Fruit fly (Drosophila melanogaster) whole organism, embryonic: ENCODE results near the gene CG42759.
A peak's percentile ranks its signal among the peaks of the same experiment; 100 is the strongest.

Experiments used
- C15 ChIP-seq: fragments of 200-800 bp; sonication (Bioruptor generic); IDR thresholded peaks from 3 replicates; pipeline ENCODE4 v1.3.6; 2022; ENCODE audit warnings: missing biosample characterization, missing genetic modification characterization
- CG10209 ChIP-seq: fragments of 200-800 bp; sonication (Bioruptor generic); optimal IDR thresholded peaks from 3 replicates; lab custom pipeline; 2017; ENCODE audit warnings: missing biosample characterization, mild to moderate bottlenecking, missing genetic modification characterization, missing genetic modification reagents
- CG10431 ChIP-seq: fragments of 200-800 bp; sonication (Bioruptor generic); optimal IDR thresholded peaks from 3 replicates; lab custom pipeline; 2018; ENCODE audit warnings: missing biosample characterization, mild to moderate bottlenecking, missing genetic modification characterization
- CG14014 ChIP-seq: fragments of 200-800 bp; sonication (Bioruptor generic); IDR thresholded peaks from 2 replicates; pipeline ENCODE4 v1.3.6; 2022; ENCODE audit warnings: missing biosample characterization, missing genetic modification characterization
- CG17361 ChIP-seq: fragments of 200-800 bp; sonication (Bioruptor generic); IDR thresholded peaks from 3 replicates; pipeline ENCODE4 v1.3.6; 2022; ENCODE audit warnings: missing biosample characterization, missing genetic modification characterization
- CG17568 ChIP-seq: fragments of 200-800 bp; sonication (Bioruptor generic); optimal IDR thresholded peaks from 2 replicates; lab custom pipeline; 2018; ENCODE audit warnings: missing biosample characterization, mild to moderate bottlenecking, missing genetic modification characterization, moderate library complexity
- CG17912 ChIP-seq: fragments of 200-800 bp; sonication (Bioruptor generic); optimal IDR thresholded peaks from 2 replicates; lab custom pipeline; 2018; ENCODE audit warnings: missing biosample characterization, mild to moderate bottlenecking, missing genetic modification characterization
- CG18764 ChIP-seq: fragments of 200-800 bp; sonication (Bioruptor generic); optimal IDR thresholded peaks from 3 replicates; lab custom pipeline; 2016; ENCODE audit warnings: missing biosample characterization, missing genetic modification characterization
- CG2120 ChIP-seq: fragments of 200-800 bp; sonication (Bioruptor generic); optimal IDR thresholded peaks from 3 replicates; lab custom pipeline; 2016; ENCODE audit warnings: missing biosample characterization, missing genetic modification characterization
- CG2875 ChIP-seq: fragments of 200-800 bp; sonication (Bioruptor generic); optimal IDR thresholded peaks from 2 replicates; lab custom pipeline; 2017; ENCODE audit warnings: missing biosample characterization, mild to moderate bottlenecking, missing genetic modification characterization, missing genetic modification reagents
- CG34376 ChIP-seq: fragments of 200-800 bp; sonication (Bioruptor generic); optimal IDR thresholded peaks from 2 replicates; lab custom pipeline; 2018; ENCODE audit warnings: missing biosample characterization, mild to moderate bottlenecking, missing genetic modification characterization
- CG42726 ChIP-seq: fragments of 200-800 bp; sonication (Bioruptor generic); IDR thresholded peaks from 2 replicates; pipeline ENCODE4 v1.3.6; 2022; ENCODE audit warnings: missing biosample characterization, missing genetic modification characterization; ENCODE audit not compliant: partially characterized antibody
- CG4282 ChIP-seq: fragments of 200-800 bp; sonication (Bioruptor generic); optimal IDR thresholded peaks from 2 replicates; lab custom pipeline; 2016; ENCODE audit warnings: missing biosample characterization, missing genetic modification characterization
- CG4328 ChIP-seq: fragments of 200-800 bp; sonication (Bioruptor generic); optimal IDR thresholded peaks from 3 replicates; lab custom pipeline; 2017; ENCODE audit warnings: missing biosample characterization, missing genetic modification reagents, missing genetic modification characterization
- CG4424 ChIP-seq: fragments of 200-800 bp; sonication (Bioruptor generic); optimal IDR thresholded peaks from 3 replicates; lab custom pipeline; 2016; ENCODE audit warnings: missing biosample characterization, missing genetic modification characterization
- CG6254 ChIP-seq: fragments of 200-800 bp; sonication (Bioruptor generic); optimal IDR thresholded peaks from 3 replicates; lab custom pipeline; 2017; ENCODE audit warnings: mild to moderate bottlenecking, missing biosample characterization, missing genetic modification reagents, missing genetic modification characterization
- CG6791 ChIP-seq: fragments of 200-800 bp; sonication (Bioruptor generic); IDR thresholded peaks from 3 replicates; pipeline ENCODE4 v1.3.6; 2022; ENCODE audit warnings: missing biosample characterization, missing genetic modification characterization; ENCODE audit not compliant: partially characterized antibody
- CG7556 ChIP-seq: fragments of 200-800 bp; sonication (Bioruptor generic); optimal IDR thresholded peaks from 2 replicates; lab custom pipeline; 2017; ENCODE audit warnings: missing biosample characterization, mild to moderate bottlenecking, missing genetic modification characterization
- CoRest ChIP-seq: fragments of 200-800 bp; sonication (Bioruptor generic); optimal IDR thresholded peaks from 3 replicates; lab custom pipeline; 2018; ENCODE audit warnings: missing biosample characterization, mild to moderate bottlenecking, missing genetic modification characterization, moderate library complexity
- D19B ChIP-seq: fragments of 200-800 bp; sonication (Bioruptor generic); optimal IDR thresholded peaks from 2 replicates; lab custom pipeline; 2017; ENCODE audit warnings: missing biosample characterization, mild to moderate bottlenecking, missing genetic modification characterization
- Dad ChIP-seq: fragments of 200-800 bp; sonication (Bioruptor generic); optimal IDR thresholded peaks from 3 replicates; lab custom pipeline; 2016; ENCODE audit warnings: missing biosample characterization, missing genetic modification characterization
- Dip2 ChIP-seq: fragments of 200-800 bp; sonication (Bioruptor generic); IDR thresholded peaks from 2 replicates; pipeline ENCODE4 v1.3.6; 2022; ENCODE audit warnings: missing biosample characterization, missing genetic modification characterization
- Doc2 ChIP-seq: fragments of 200-800 bp; sonication (Bioruptor generic); IDR thresholded peaks from 2 replicates; pipeline ENCODE4 v1.3.6; 2022; ENCODE audit warnings: missing biosample characterization, missing genetic modification characterization
- Dref ChIP-seq: fragments of 200-800 bp; sonication (Bioruptor generic); IDR thresholded peaks from 2 replicates; pipeline ENCODE4 v1.3.6; 2022; ENCODE audit warnings: missing biosample characterization, missing genetic modification characterization
- Hmx ChIP-seq: fragments of 200-800 bp; sonication (Bioruptor generic); optimal IDR thresholded peaks from 2 replicates; lab custom pipeline; 2016; ENCODE audit warnings: missing biosample characterization, missing genetic modification characterization
- Hr78 ChIP-seq, 2 experiments: fragments of 200-800 bp in 1 of 2; fragments of >200 bp in 1 of 2; sonication (Bioruptor generic) in 1 of 2; optimal IDR thresholded peaks; 2 replicates each; lab custom pipeline; 2017 to 2019; ENCODE audit warnings: missing biosample characterization in 2 of 2, missing genetic modification characterization in 2 of 2, mild to moderate bottlenecking in 1 of 2, moderate library complexity in 1 of 2
- Kr ChIP-seq: fragments of 200-800 bp; sonication (Bioruptor generic); optimal IDR thresholded peaks from 2 replicates; lab custom pipeline; 2017; ENCODE audit warnings: missing biosample characterization, mild to moderate bottlenecking, missing genetic modification characterization
- Myb ChIP-seq: fragments of 200-800 bp; sonication (Bioruptor generic); optimal IDR thresholded peaks from 2 replicates; lab custom pipeline; 2016; ENCODE audit warnings: missing biosample characterization, missing genetic modification characterization
- Rx ChIP-seq: fragments of 200-800 bp; sonication (Bioruptor generic); IDR thresholded peaks from 2 replicates; pipeline ENCODE4 v1.3.6; 2022; ENCODE audit warnings: missing biosample characterization, missing genetic modification characterization
- Side ChIP-seq: fragments of 200-800 bp; sonication (Bioruptor generic); optimal IDR thresholded peaks from 2 replicates; lab custom pipeline; 2016; ENCODE audit warnings: missing biosample characterization, missing genetic modification characterization
- Spps ChIP-seq: fragments of 200-800 bp; sonication (Bioruptor generic); optimal IDR thresholded peaks from 2 replicates; lab custom pipeline; 2018; ENCODE audit warnings: missing biosample characterization, mild to moderate bottlenecking, missing genetic modification characterization
- Vsx1 ChIP-seq: fragments of 200-800 bp; sonication (Bioruptor generic); optimal IDR thresholded peaks from 2 replicates; lab custom pipeline; 2017; ENCODE audit warnings: missing biosample characterization, mild to moderate bottlenecking, missing genetic modification characterization, missing genetic modification reagents
- aop ChIP-seq: fragments of 200-800 bp; sonication (Bioruptor generic); IDR thresholded peaks from 2 replicates; pipeline ENCODE4 v1.3.6; 2022; ENCODE audit warnings: missing biosample characterization, missing genetic modification characterization
- caup ChIP-seq: fragments of 200-800 bp; sonication (Bioruptor generic); optimal IDR thresholded peaks from 3 replicates; lab custom pipeline; 2017; ENCODE audit warnings: missing biosample characterization, mild to moderate bottlenecking, missing genetic modification characterization, moderate library complexity; ENCODE audit not compliant: severe bottlenecking
- corto ChIP-seq: fragments of 200-800 bp; sonication (Bioruptor generic); optimal IDR thresholded peaks from 2 replicates; lab custom pipeline; 2016; ENCODE audit warnings: missing biosample characterization, mild to moderate bottlenecking, missing genetic modification characterization, moderate library complexity
- emc ChIP-seq: fragments of 200-800 bp; sonication (Bioruptor generic); optimal IDR thresholded peaks from 2 replicates; lab custom pipeline; 2016; ENCODE audit warnings: missing biosample characterization, missing genetic modification characterization
- fu2 ChIP-seq: fragments of 200-800 bp; sonication (Bioruptor generic); optimal IDR thresholded peaks from 2 replicates; lab custom pipeline; 2016; ENCODE audit warnings: missing biosample characterization, missing genetic modification characterization
- gfzf ChIP-seq: fragments of 200-800 bp; sonication (Bioruptor generic); optimal IDR thresholded peaks from 2 replicates; lab custom pipeline; 2016; ENCODE audit warnings: missing biosample characterization, mild to moderate bottlenecking, missing genetic modification characterization, moderate library complexity
- gsb-n ChIP-seq: fragments of 200-800 bp; sonication (Bioruptor generic); optimal IDR thresholded peaks from 3 replicates; lab custom pipeline; 2018; ENCODE audit warnings: missing biosample characterization, mild to moderate bottlenecking, missing genetic modification characterization
- inv ChIP-seq: fragments of 200-800 bp; sonication (Bioruptor generic); IDR thresholded peaks from 2 replicates; pipeline ENCODE4 v1.3.6; 2022; ENCODE audit warnings: missing biosample characterization, missing genetic modification characterization; ENCODE audit not compliant: partially characterized antibody
- jumu ChIP-seq: fragments of 200-800 bp; sonication (Bioruptor generic); optimal IDR thresholded peaks from 3 replicates; lab custom pipeline; 2016; ENCODE audit warnings: missing biosample characterization, missing genetic modification characterization
- kni ChIP-seq: fragments of 200-800 bp; sonication (Bioruptor generic); optimal IDR thresholded peaks from 3 replicates; lab custom pipeline; 2017; ENCODE audit warnings: mild to moderate bottlenecking, missing biosample characterization, missing genetic modification reagents, missing genetic modification characterization
- lov ChIP-seq, 2 experiments: fragments of 200-800 bp in 1 of 2; fragments of >200 bp in 1 of 2; sonication (Bioruptor generic) in 1 of 2; IDR thresholded peaks in 1 of 2; optimal IDR thresholded peaks in 1 of 2; 2 replicates in 1 of 2; 3 replicates in 1 of 2; pipeline versions ENCODE4 v1.3.6 to Lab custom; 2017 to 2022; ENCODE audit warnings: missing biosample characterization in 1 of 2, missing genetic modification characterization in 1 of 2
- mld ChIP-seq: fragments of 200-800 bp; sonication (Bioruptor generic); IDR thresholded peaks from 3 replicates; pipeline ENCODE4 v1.3.6; 2022; ENCODE audit warnings: missing biosample characterization, missing genetic modification characterization; ENCODE audit not compliant: partially characterized antibody
- nerfin-2 ChIP-seq: fragments of 200-800 bp; sonication (Bioruptor generic); IDR thresholded peaks from 2 replicates; pipeline ENCODE4 v1.3.6; 2022; ENCODE audit warnings: missing biosample characterization, missing genetic modification characterization; ENCODE audit not compliant: partially characterized antibody
- pita ChIP-seq: fragments of 200-800 bp; sonication (Bioruptor generic); optimal IDR thresholded peaks from 2 replicates; lab custom pipeline; 2017; ENCODE audit warnings: missing biosample characterization, mild to moderate bottlenecking, missing genetic modification characterization
- pzg ChIP-seq: fragments of 200-800 bp; sonication (Bioruptor generic); optimal IDR thresholded peaks from 3 replicates; lab custom pipeline; 2018; ENCODE audit warnings: missing biosample characterization, mild to moderate bottlenecking, missing genetic modification characterization, moderate library complexity
- sd ChIP-seq: fragments of 200-800 bp; sonication (Bioruptor generic); optimal IDR thresholded peaks from 3 replicates; lab custom pipeline; 2018; ENCODE audit warnings: missing biosample characterization, mild to moderate bottlenecking, missing genetic modification characterization, moderate library complexity
- wek ChIP-seq: fragments of 200-800 bp; sonication (Bioruptor generic); optimal IDR thresholded peaks from 3 replicates; lab custom pipeline; 2018; ENCODE audit warnings: missing biosample characterization, mild to moderate bottlenecking, missing genetic modification characterization, moderate library complexity
- zen2 ChIP-seq: fragments of 200-800 bp; sonication (Bioruptor generic); IDR thresholded peaks from 3 replicates; pipeline ENCODE4 v1.3.6; 2022; ENCODE audit warnings: missing biosample characterization, missing genetic modification characterization; ENCODE audit not compliant: partially characterized antibody

CG42759 gene

dm6 chr3R:10098296-10098675, 44.6 kb upstream of the CG42759 start (continued):
- TF ChIP-seq wek (GFP tag; lab: Kevin White, UChicago) (no peak), gfzf (GFP tag; lab: Kevin White, UChicago) (no peak), emc (GFP tag; lab: Kevin White, UChicago) (no peak), CG4328 (no peak), caup (GFP tag; lab: Kevin White, UChicago) (no peak), fu2 (GFP tag; lab: Kevin White, UChicago) (no peak), CG17568 (GFP tag; lab: Kevin White, UChicago) (no peak), zen2 (GFP tag; lab: Robert Waterston, UW) (no peak), CG6791 (GFP tag; lab: Robert Waterston, UW) (no peak), sd (tag; lab: Kevin White, UChicago) (peak; percentile 37), CG17912 (GFP tag; lab: Kevin White, UChicago) (no peak), Hr78 (GFP tag; optimal IDR thresholded peaks at IDR 0.05; lab: Kevin White, UChicago) (peak in 1 of 2 experiments; percentile 73), C15 (GFP tag; lab: Robert Waterston, UW) (no peak), aop (GFP tag; lab: Robert Waterston, UW) (no peak), corto (GFP tag; lab: Kevin White, UChicago) (no peak), inv (GFP tag; lab: Robert Waterston, UW) (no peak), Hmx (no peak), Rx (GFP tag; lab: Robert Waterston, UW) (no peak), CG4424 (GFP tag; lab: Kevin White, UChicago) (no peak), Side (GFP tag; lab: Kevin White, UChicago) (no peak), CG2875 (GFP tag; lab: Kevin White, UChicago) (no peak), CG42726 (GFP tag; lab: Robert Waterston, UW) (no peak), jumu (GFP tag; lab: Kevin White, UChicago) (no peak), Dad (no peak), gsb-n (tag; lab: Kevin White, UChicago) (no peak), Vsx1 (GFP tag; lab: Kevin White, UChicago) (peak; percentile 71), kni (peak; percentile 22), CG4282 (GFP tag; lab: Kevin White, UChicago) (no peak), Spps (tag; lab: Kevin White, UChicago) (no peak), CoRest (tag; lab: Kevin White, UChicago) (no peak), CG17361 (no peak), CG6254 (GFP tag; lab: Kevin White, UChicago) (no peak), CG7556 (GFP tag; lab: Kevin White, UChicago) (peak; percentile 36), CG2120 (GFP tag; lab: Kevin White, UChicago) (no peak), pzg (no peak), pita (GFP tag; lab: Kevin White, UChicago) (no peak), mld (GFP tag; lab: Robert Waterston, UW) (no peak), CG10209 (GFP tag; lab: Kevin White, UChicago) (peak; percentile 21), CG18764 (no peak), CG10431 (no peak), nerfin-2 (GFP tag; lab: Robert Waterston, UW) (0 out of 2 replicates have a peak, but pooled peaks have one; percentile 14), Doc2 (GFP tag; lab: Robert Waterston, UW) (no peak), D19B (GFP tag; lab: Kevin White, UChicago) (no peak), lov (optimal IDR thresholded peaks at IDR 0.05; lab: Kevin White, UChicago) (no peak), lov (GFP tag; IDR thresholded peaks at IDR 0.05; lab: Robert Waterston, UW) (no peak), Dref (GFP tag; lab: Robert Waterston, UW) (no peak), CG34376 (GFP tag; lab: Kevin White, UChicago) (no peak), Kr (GFP tag; lab: Kevin White, UChicago) (no peak), Myb (GFP tag; lab: Kevin White, UChicago) (no peak), CG14014 (GFP tag; lab: Robert Waterston, UW) (no peak), Dip2 (GFP tag; lab: Robert Waterston, UW) (no peak)
